Fruit fly (Drosophila melanogaster): Measurements from ENCODE around the gene djl.

DNA sequence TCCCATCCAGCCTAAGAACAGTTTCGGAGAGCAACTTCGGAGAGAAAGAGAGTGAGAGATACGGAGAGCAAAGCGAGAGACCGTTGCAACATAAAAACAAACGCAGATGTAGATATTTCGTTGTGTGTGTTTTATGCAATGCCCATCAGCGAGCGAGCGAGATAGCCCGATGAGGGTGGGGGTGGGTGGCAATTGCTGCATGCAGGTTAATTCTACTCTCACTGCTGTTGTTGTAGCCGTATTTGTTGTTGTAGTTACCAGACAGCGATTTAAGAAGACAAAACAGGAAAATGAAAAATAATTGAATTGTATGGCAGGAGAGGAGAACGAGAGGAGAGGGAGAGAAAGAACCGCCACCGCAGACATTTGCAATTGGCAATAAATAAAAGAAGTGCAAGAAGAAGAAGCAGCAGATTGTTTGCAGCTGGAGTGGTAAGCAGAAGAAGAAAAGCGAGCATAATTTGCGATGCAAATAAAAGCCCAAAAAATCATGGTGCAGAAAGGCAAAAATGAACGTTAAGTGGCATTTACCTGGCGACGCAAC is 49.3 kb downstream of the djl start:
- TF ChIP-seq CG8632 (GFP tag; optimal IDR thresholded peaks at IDR 0.05) (no peak), Blimp-1 (GFP tag; optimal IDR thresholded peaks at IDR 0.05) (peak; percentile 56), Lpt (GFP tag; optimal IDR thresholded peaks at IDR 0.05) (peak; percentile 24), Eip75B (GFP tag; optimal IDR thresholded peaks at IDR 0.05) (no peak), svp (GFP tag) (no peak)
